Worm (Caenorhabditis elegans) whole organism, late embryonic: ENCODE results near the gene fbxa-201.

Experiments
- ama-1 ChIP-seq: fragments of 150-350 bp; optimal IDR thresholded peaks from 2 replicates; lab custom pipeline; 2014
- ceh-19 ChIP-seq: fragments of 200-800 bp; sonication (Bioruptor generic); optimal IDR thresholded peaks from 2 replicates; lab custom pipeline; 2018; ENCODE audit warnings: mild to moderate bottlenecking, missing genetic modification characterization, missing compliant biosample characterization
- ceh-9 ChIP-seq: sonication (generic microtip); optimal IDR thresholded peaks from 2 replicates; lab custom pipeline; 2016; ENCODE audit warnings: mild to moderate bottlenecking, missing genetic modification characterization, inconsistent platforms, missing compliant biosample characterization
- elt-2 ChIP-seq: sonication (generic microtip); optimal IDR thresholded peaks from 2 replicates; lab custom pipeline; 2016; ENCODE audit warnings: missing genetic modification reagents, missing genetic modification characterization, missing compliant biosample characterization
- fkh-10 ChIP-seq: fragments of 150-350 bp; optimal IDR thresholded peaks from 2 replicates; lab custom pipeline; 2014; ENCODE audit warnings: missing biosample characterization, missing genetic modification reagents, missing genetic modification characterization
- hlh-30 ChIP-seq: sonication (generic microtip); optimal IDR thresholded peaks from 2 replicates; lab custom pipeline; 2017; ENCODE audit warnings: antibody characterized with exemption, missing genetic modification characterization, missing compliant biosample characterization; ENCODE audit not compliant: insufficient read depth
- hlh-8 ChIP-seq: sonication (generic microtip); optimal IDR thresholded peaks from 2 replicates; lab custom pipeline; 2016; ENCODE audit warnings: missing genotype, missing genetic modification characterization, missing compliant biosample characterization
- pag-3 ChIP-seq: sonication (generic microtip); optimal IDR thresholded peaks from 2 replicates; lab custom pipeline; 2016; ENCODE audit warnings: missing compliant biosample characterization, missing genetic modification characterization, borderline replicate concordance
- pax-1 ChIP-seq: fragments of 150-350 bp; optimal IDR thresholded peaks from 2 replicates; lab custom pipeline; 2014; ENCODE audit warnings: missing biosample characterization, missing genetic modification characterization
- rnt-1 ChIP-seq: sonication (generic microtip); optimal IDR thresholded peaks from 2 replicates; lab custom pipeline; 2016; ENCODE audit warnings: missing genetic modification characterization, missing compliant biosample characterization
- tbx-2 ChIP-seq: sonication (generic microtip); optimal IDR thresholded peaks from 2 replicates; lab custom pipeline; 2016; ENCODE audit warnings: missing genetic modification characterization, missing compliant biosample characterization

- TF ChIP-seq ama-1 (lab: Kevin White, UChicago) (no peak), ceh-19 (GFP tag; lab: Kevin White, UChicago) (no peak), pag-3 (tag; lab: Kevin White, UChicago) (no peak), elt-2 (tag; lab: Kevin White, UChicago) (no peak), pax-1 (tag; lab: Kevin White, UChicago) (no peak), rnt-1 (no peak), ceh-9 (no peak), tbx-2 (tag; lab: Kevin White, UChicago) (no peak), hlh-30 (tag; lab: Kevin White, UChicago) (no peak), fkh-10 (GFP tag; lab: Kevin White, UChicago) (no peak), hlh-8 (no peak)
Measured at ce11 chrV:1955246-1955645, 19.9 kb upstream of the fbxa-201 start.
